Fruit fly (Drosophila melanogaster) whole organism, embryonic: Measurements from ENCODE around the gene Stat92E.

Source experiments
- B-H1 ChIP-seq: fragments of 200-800 bp; sonication (Bioruptor generic); IDR thresholded peaks from 3 replicates; pipeline ENCODE4 v1.3.6; 2022; ENCODE audit warnings: missing biosample characterization, missing genetic modification characterization
- CG10267 ChIP-seq: fragments of 200-800 bp; sonication (Bioruptor generic); optimal IDR thresholded peaks from 2 replicates; lab custom pipeline; 2018; ENCODE audit warnings: missing biosample characterization, mild to moderate bottlenecking, missing genetic modification characterization, moderate library complexity
- CG10431 ChIP-seq: fragments of 200-800 bp; sonication (Bioruptor generic); optimal IDR thresholded peaks from 3 replicates; lab custom pipeline; 2018; ENCODE audit warnings: missing biosample characterization, mild to moderate bottlenecking, missing genetic modification characterization
- CG10959 ChIP-seq: fragments of 200-800 bp; sonication (Bioruptor generic); IDR thresholded peaks from 2 replicates; pipeline ENCODE4 v1.3.6; 2022; ENCODE audit warnings: missing biosample characterization, missing genetic modification characterization
- CG10979 ChIP-seq: fragments of 200-800 bp; sonication (Bioruptor generic); optimal IDR thresholded peaks from 2 replicates; lab custom pipeline; 2018; ENCODE audit warnings: missing biosample characterization, mild to moderate bottlenecking, missing genetic modification characterization, moderate library complexity
- CG11085 ChIP-seq: fragments of 200-800 bp; sonication (Bioruptor generic); IDR thresholded peaks from 2 replicates; pipeline ENCODE4 v1.3.6; 2022; ENCODE audit warnings: missing biosample characterization, missing genetic modification characterization
- CG13424 ChIP-seq: fragments of 200-800 bp; sonication (Bioruptor generic); optimal IDR thresholded peaks from 2 replicates; lab custom pipeline; 2019; ENCODE audit warnings: missing biosample characterization, mild to moderate bottlenecking, missing genetic modification characterization, moderate library complexity
- CG14667 ChIP-seq: fragments of 200-800 bp; sonication (Bioruptor generic); IDR thresholded peaks from 2 replicates; pipeline ENCODE4 v1.3.6; 2022; ENCODE audit warnings: missing biosample characterization, missing genetic modification characterization
- CG16863 ChIP-seq: fragments of 200-800 bp; sonication (Bioruptor generic); optimal IDR thresholded peaks from 3 replicates; lab custom pipeline; 2016; ENCODE audit warnings: missing biosample characterization, missing genetic modification characterization
- CG17328 ChIP-seq: fragments of 200-800 bp; sonication (Bioruptor generic); IDR thresholded peaks from 2 replicates; pipeline ENCODE4 v1.3.6; 2022; ENCODE audit warnings: missing biosample characterization, missing genetic modification characterization
- CG1832 ChIP-seq: fragments of 200-800 bp; sonication (Bioruptor generic); optimal IDR thresholded peaks from 2 replicates; lab custom pipeline; 2017; ENCODE audit warnings: missing biosample characterization, mild to moderate bottlenecking, missing genetic modification characterization, inconsistent platforms
- CG3065 ChIP-seq: fragments of 200-800 bp; sonication (Bioruptor generic); optimal IDR thresholded peaks from 2 replicates; lab custom pipeline; 2016; ENCODE audit warnings: missing biosample characterization, missing genetic modification characterization
- CG4328 ChIP-seq: fragments of 200-800 bp; sonication (Bioruptor generic); optimal IDR thresholded peaks from 3 replicates; lab custom pipeline; 2017; ENCODE audit warnings: missing biosample characterization, missing genetic modification reagents, missing genetic modification characterization
- CG43689 ChIP-seq: fragments of 200-800 bp; sonication (Bioruptor generic); IDR thresholded peaks from 2 replicates; pipeline ENCODE4 v1.3.6; 2022; ENCODE audit warnings: missing biosample characterization, missing genetic modification characterization
- CG6854 ChIP-seq: fragments of 200-800 bp; sonication (Bioruptor generic); optimal IDR thresholded peaks from 3 replicates; lab custom pipeline; 2017; ENCODE audit warnings: missing biosample characterization, mild to moderate bottlenecking, missing genetic modification characterization
- CG9727 ChIP-seq: fragments of 200-800 bp; sonication (Bioruptor generic); optimal IDR thresholded peaks from 3 replicates; lab custom pipeline; 2017; ENCODE audit warnings: missing biosample characterization, mild to moderate bottlenecking, missing genetic modification characterization
- CG9797 ChIP-seq: fragments of 200-800 bp; sonication (Bioruptor generic); optimal IDR thresholded peaks from 3 replicates; lab custom pipeline; 2018; ENCODE audit warnings: missing biosample characterization, mild to moderate bottlenecking, missing genetic modification characterization
- CTCF ChIP-seq: fragments of 200-800 bp; sonication (Bioruptor generic); optimal IDR thresholded peaks from 2 replicates; lab custom pipeline; 2017; ENCODE audit warnings: missing biosample characterization, mild to moderate bottlenecking, missing genetic modification characterization, moderate library complexity
- Dad ChIP-seq: fragments of 200-800 bp; sonication (Bioruptor generic); optimal IDR thresholded peaks from 3 replicates; lab custom pipeline; 2016; ENCODE audit warnings: missing biosample characterization, missing genetic modification characterization
- Meics ChIP-seq: fragments of 200-800 bp; sonication (Bioruptor generic); optimal IDR thresholded peaks from 2 replicates; lab custom pipeline; 2017; ENCODE audit warnings: missing biosample characterization, mild to moderate bottlenecking, missing genetic modification characterization
- Mes4 ChIP-seq: fragments of 200-800 bp; sonication (Bioruptor generic); optimal IDR thresholded peaks from 2 replicates; lab custom pipeline; 2016; ENCODE audit warnings: missing biosample characterization, missing genetic modification characterization
- Myb ChIP-seq: fragments of 200-800 bp; sonication (Bioruptor generic); optimal IDR thresholded peaks from 2 replicates; lab custom pipeline; 2016; ENCODE audit warnings: missing biosample characterization, missing genetic modification characterization
- Neu2 ChIP-seq: fragments of 200-800 bp; sonication (Bioruptor generic); optimal IDR thresholded peaks from 3 replicates; lab custom pipeline; 2016; ENCODE audit warnings: missing biosample characterization, missing genetic modification characterization, borderline replicate concordance
- NfI ChIP-seq: fragments of 200-800 bp; sonication (Bioruptor generic); optimal IDR thresholded peaks from 3 replicates; lab custom pipeline; 2018; ENCODE audit warnings: missing biosample characterization, mild to moderate bottlenecking, missing genetic modification characterization, moderate library complexity
- PHDP ChIP-seq: fragments of 200-800 bp; sonication (Bioruptor generic); optimal IDR thresholded peaks from 3 replicates; lab custom pipeline; 2018; ENCODE audit warnings: missing biosample characterization, mild to moderate bottlenecking, missing genetic modification characterization, moderate library complexity
- Poxn ChIP-seq: fragments of 200-800 bp; sonication (Bioruptor generic); IDR thresholded peaks from 2 replicates; pipeline ENCODE4 v1.3.6; 2022; ENCODE audit warnings: missing biosample characterization, missing genetic modification characterization
- Six4 ChIP-seq: fragments of 200-800 bp; sonication (Bioruptor generic); optimal IDR thresholded peaks from 2 replicates; lab custom pipeline; 2016; ENCODE audit warnings: missing biosample characterization, missing genetic modification characterization
- Stat92E ChIP-seq, 3 experiments: fragments of >200 bp in 2 of 3; fragments of 200-800 bp in 1 of 3; sonication (Bioruptor generic) in 1 of 3; optimal IDR thresholded peaks; 2 replicates each; lab custom pipeline; 2017 to 2019; ENCODE audit warnings: missing biosample characterization in 3 of 3, missing genetic modification characterization in 3 of 3, mild to moderate bottlenecking in 1 of 3, moderate library complexity in 1 of 3
- abd-A ChIP-seq: fragments of 200-800 bp; sonication (Bioruptor generic); optimal IDR thresholded peaks from 3 replicates; lab custom pipeline; 2019; ENCODE audit warnings: missing biosample characterization, mild to moderate bottlenecking, missing genetic modification characterization, moderate library complexity
- al ChIP-seq: fragments of 200-800 bp; sonication (Bioruptor generic); IDR thresholded peaks from 2 replicates; pipeline ENCODE4 v1.3.6; 2022; ENCODE audit warnings: missing biosample characterization, missing genetic modification characterization
- cad ChIP-seq: fragments of >200 bp; optimal IDR thresholded peaks from 2 replicates; lab custom pipeline; 2017; ENCODE audit warnings: missing biosample characterization, missing genetic modification characterization
- crol ChIP-seq: fragments of 200-800 bp; sonication (Bioruptor generic); IDR thresholded peaks from 2 replicates; pipeline ENCODE4 v1.3.6; 2022; ENCODE audit warnings: missing biosample characterization, missing genetic modification characterization
- dysf ChIP-seq: fragments of 200-800 bp; sonication (Bioruptor generic); IDR thresholded peaks from 3 replicates; pipeline ENCODE4 v1.3.6; 2022; ENCODE audit warnings: missing biosample characterization, missing genetic modification characterization
- fd3F ChIP-seq: fragments of 200-800 bp; sonication (Bioruptor generic); optimal IDR thresholded peaks from 2 replicates; lab custom pipeline; 2018; ENCODE audit warnings: missing biosample characterization, mild to moderate bottlenecking, missing genetic modification characterization, moderate library complexity
- gcm2 ChIP-seq: fragments of 200-800 bp; sonication (Bioruptor generic); optimal IDR thresholded peaks from 2 replicates; lab custom pipeline; 2016; ENCODE audit warnings: missing biosample characterization, missing genetic modification characterization
- gem ChIP-seq: fragments of 200-800 bp; sonication (Bioruptor generic); optimal IDR thresholded peaks from 2 replicates; lab custom pipeline; 2019; ENCODE audit warnings: missing biosample characterization, mild to moderate bottlenecking, missing genetic modification characterization, moderate library complexity
- grn ChIP-seq: fragments of 200-800 bp; sonication (Bioruptor generic); optimal IDR thresholded peaks from 3 replicates; lab custom pipeline; 2017; ENCODE audit warnings: missing biosample characterization, missing genetic modification characterization
- gsb-n ChIP-seq: fragments of 200-800 bp; sonication (Bioruptor generic); optimal IDR thresholded peaks from 3 replicates; lab custom pipeline; 2018; ENCODE audit warnings: missing biosample characterization, mild to moderate bottlenecking, missing genetic modification characterization
- h ChIP-seq: fragments of >200 bp; optimal IDR thresholded peaks from 2 replicates; lab custom pipeline; 2017
- hth ChIP-seq: fragments of >200 bp; optimal IDR thresholded peaks from 2 replicates; lab custom pipeline; 2017; ENCODE audit warnings: inconsistent platforms
- jigr1 ChIP-seq: fragments of 200-800 bp; sonication (Bioruptor generic); IDR thresholded peaks from 3 replicates; pipeline ENCODE4 v1.3.6; 2022; ENCODE audit warnings: missing biosample characterization, missing genetic modification characterization
- kay ChIP-seq: fragments of 200-800 bp; sonication (Bioruptor generic); optimal IDR thresholded peaks from 2 replicates; lab custom pipeline; 2016; ENCODE audit warnings: missing biosample characterization, missing genetic modification characterization
- lmd ChIP-seq: fragments of 200-800 bp; sonication (Bioruptor generic); IDR thresholded peaks from 2 replicates; pipeline ENCODE4 v1.3.6; 2022; ENCODE audit warnings: missing biosample characterization, missing genetic modification characterization
- nau ChIP-seq: fragments of 200-800 bp; sonication (Bioruptor generic); optimal IDR thresholded peaks from 3 replicates; lab custom pipeline; 2017; ENCODE audit warnings: missing biosample characterization, mild to moderate bottlenecking, missing genetic modification characterization, missing genetic modification reagents
- salm ChIP-seq: fragments of 200-800 bp; sonication (Bioruptor generic); optimal IDR thresholded peaks from 2 replicates; lab custom pipeline; 2018; ENCODE audit warnings: missing biosample characterization, mild to moderate bottlenecking, missing genetic modification characterization
- sc ChIP-seq, 3 experiments: fragments of >200 bp in 2 of 3; fragments of 200-800 bp in 1 of 3; sonication (Bioruptor generic) in 1 of 3; optimal IDR thresholded peaks; 2 replicates in 2 of 3; 3 replicates in 1 of 3; lab custom pipeline; 2017; ENCODE audit warnings: mild to moderate bottlenecking in 1 of 3, missing biosample characterization in 1 of 3, missing genetic modification characterization in 1 of 3, missing genetic modification reagents in 1 of 3
- shn ChIP-seq: fragments of 200-800 bp; sonication (Bioruptor generic); optimal IDR thresholded peaks from 3 replicates; lab custom pipeline; 2016; ENCODE audit warnings: missing biosample characterization, missing genetic modification characterization
- sob ChIP-seq: fragments of 200-800 bp; sonication (Bioruptor generic); IDR thresholded peaks from 2 replicates; pipeline ENCODE4 v1.3.6; 2022; ENCODE audit warnings: missing biosample characterization, missing genetic modification characterization
- tap ChIP-seq: fragments of 200-800 bp; optimal IDR thresholded peaks from 3 replicates; lab custom pipeline; 2019; ENCODE audit warnings: missing biosample characterization, mild to moderate bottlenecking, missing genetic modification characterization, moderate library complexity
- wek ChIP-seq: fragments of 200-800 bp; sonication (Bioruptor generic); optimal IDR thresholded peaks from 3 replicates; lab custom pipeline; 2018; ENCODE audit warnings: missing biosample characterization, mild to moderate bottlenecking, missing genetic modification characterization, moderate library complexity

Gene Stat92E

dm6 chr3R:20556281-20557113 lies 4.4 kb upstream of the Stat92E start (continued):
- TF ChIP-seq CTCF (GFP tag; lab: Kevin White, UChicago) (no peak), nau (GFP tag; lab: Kevin White, UChicago) (no peak), CG1832 (GFP tag; lab: Kevin White, UChicago) (no peak), sob (GFP tag; lab: Robert Waterston, UW) (peak; percentile 84), jigr1 (GFP tag; lab: Robert Waterston, UW) (0 out of 3 replicates have a peak, but pooled peaks have one; percentile 38), Mes4 (GFP tag; lab: Kevin White, UChicago) (no peak), kay (GFP tag; lab: Kevin White, UChicago) (no peak), Myb (peak; percentile 24), cad (GFP tag; lab: Kevin White, UChicago) (no peak), gcm2 (GFP tag; lab: Kevin White, UChicago) (no peak), abd-A (no peak), CG6854 (no peak), Six4 (peak; percentile 37), CG43689 (GFP tag; lab: Robert Waterston, UW) (peak; percentile 39; the same call in 1 of the 2 replicates), wek (GFP tag; lab: Kevin White, UChicago) (no peak), NfI (GFP tag; lab: Kevin White, UChicago) (peak; percentile 21), gem (tag; lab: Kevin White, UChicago) (peak; percentile 77), CG11085 (peak; percentile 30; the same call in 1 of the 2 replicates), CG16863 (GFP tag; lab: Kevin White, UChicago) (no peak), al (peak; percentile 89), dysf (GFP tag; lab: Robert Waterston, UW) (peak; percentile 86), CG13424 (tag; lab: Kevin White, UChicago) (peak; percentile 41), crol (GFP tag; lab: Robert Waterston, UW) (peak; percentile 38), Dad (GFP tag; lab: Kevin White, UChicago) (no peak), hth (lab: Kevin White, UChicago) (no peak), Neu2 (GFP tag; lab: Kevin White, UChicago) (no peak), h (no peak), CG14667 (GFP tag; lab: Robert Waterston, UW) (peak; percentile 83), CG17328 (peak; percentile 62), CG9727 (peak; percentile 67), CG10959 (GFP tag; lab: Robert Waterston, UW) (0 out of 2 replicates have a peak, but pooled peaks have one; percentile 37), CG10431 (GFP tag; lab: Kevin White, UChicago) (peak; percentile 68), gsb-n (tag; lab: Kevin White, UChicago) (no peak), lmd (GFP tag; lab: Robert Waterston, UW) (peak; percentile 84), CG10979 (tag; lab: Kevin White, UChicago) (peak; percentile 39), grn (GFP tag; lab: Kevin White, UChicago) (no peak), Poxn (GFP tag; lab: Robert Waterston, UW) (0 out of 2 replicates have a peak, but pooled peaks have one; percentile 29), sc (optimal IDR thresholded peaks at IDR 0.05; lab: Kevin White, UChicago) (no peak), sc (GFP tag; optimal IDR thresholded peaks at IDR 0.05; lab: Kevin White, UChicago) (no peak), tap (tag; lab: Kevin White, UChicago) (peak; percentile 65), B-H1 (0 out of 3 replicates have a peak, but pooled peaks have one; percentile 35), fd3F (peak; percentile 56), CG9797 (GFP tag; lab: Kevin White, UChicago) (no peak), salm (tag; lab: Kevin White, UChicago) (no peak), CG4328 (GFP tag; lab: Kevin White, UChicago) (no peak), Meics (peak; percentile 75), Stat92E (GFP tag; optimal IDR thresholded peaks at IDR 0.05; lab: Kevin White, UChicago) (no peak), PHDP (tag; lab: Kevin White, UChicago) (peak; percentile 40), shn (GFP tag; lab: Kevin White, UChicago) (no peak), CG10267 (tag; lab: Kevin White, UChicago) (peak; percentile 24), CG3065 (GFP tag; lab: Kevin White, UChicago) (no peak)
